Worm (Caenorhabditis elegans) whole organism, L2 larva: Measurements from ENCODE around the gene dsc-1.
A peak's percentile ranks its signal among the peaks of the same experiment; 100 is the strongest.

Experiments used
- C34F6.9 ChIP-seq: fragments of 150-350 bp; optimal IDR thresholded peaks from 2 replicates; lab custom pipeline; 2014; ENCODE audit warnings: missing biosample characterization, missing genetic modification characterization
- F13H6.1 ChIP-seq: sonication (generic microtip); optimal IDR thresholded peaks from 2 replicates; lab custom pipeline; 2016; ENCODE audit warnings: missing genetic modification characterization, missing compliant biosample characterization
- R02D3.7 ChIP-seq: fragments of 150-350 bp; optimal IDR thresholded peaks from 2 replicates; lab custom pipeline; 2014; ENCODE audit warnings: missing biosample characterization, missing genetic modification characterization
- ZK546.5 ChIP-seq: sonication (generic microtip); optimal IDR thresholded peaks from 2 replicates; lab custom pipeline; 2017; ENCODE audit warnings: missing biosample characterization, missing genetic modification characterization
- blmp-1 ChIP-seq: sonication (generic microtip); optimal IDR thresholded peaks from 2 replicates; lab custom pipeline; 2017; ENCODE audit warnings: missing genetic modification characterization, mild to moderate bottlenecking, missing compliant biosample characterization, antibody characterized with exemption, moderate library complexity; ENCODE audit not compliant: insufficient read depth
- ceh-82 ChIP-seq: fragments of 150-350 bp; optimal IDR thresholded peaks from 2 replicates; lab custom pipeline; 2014; ENCODE audit warnings: missing biosample characterization, missing genetic modification characterization
- dmd-4 ChIP-seq: sonication (generic microtip); optimal IDR thresholded peaks from 2 replicates; lab custom pipeline; 2017; ENCODE audit warnings: missing biosample characterization, missing genetic modification characterization
- egl-27 ChIP-seq: sonication (generic microtip); optimal IDR thresholded peaks from 3 replicates; lab custom pipeline; 2017; ENCODE audit warnings: missing biosample characterization, missing genetic modification reagents, missing genetic modification characterization
- elt-1 ChIP-seq: fragments of 150-350 bp; optimal IDR thresholded peaks from 2 replicates; lab custom pipeline; 2014; ENCODE audit warnings: missing biosample characterization, missing genetic modification characterization
- elt-3 ChIP-seq: sonication (generic microtip); optimal IDR thresholded peaks from 2 replicates; lab custom pipeline; 2017; ENCODE audit warnings: missing biosample characterization, missing genetic modification characterization
- fos-1 ChIP-seq: fragments of 150-350 bp; optimal IDR thresholded peaks from 2 replicates; lab custom pipeline; 2014; ENCODE audit warnings: missing biosample characterization, missing genetic modification characterization
- gmeb-1 ChIP-seq: fragments of 150-350 bp; optimal IDR thresholded peaks from 2 replicates; lab custom pipeline; 2014; ENCODE audit warnings: missing biosample characterization, missing genetic modification characterization
- lin-13 ChIP-seq: fragments of 150-350 bp; optimal IDR thresholded peaks from 2 replicates; lab custom pipeline; 2014; ENCODE audit warnings: missing biosample characterization, missing genetic modification reagents, missing genetic modification characterization
- lin-39 ChIP-seq: fragments of 150-350 bp; optimal IDR thresholded peaks from 2 replicates; lab custom pipeline; 2014; ENCODE audit warnings: missing biosample characterization, missing genetic modification reagents, missing genetic modification characterization
- lsy-2 ChIP-seq, 2 experiments: fragments of 150-350 bp in 1 of 2; sonication (generic microtip) in 1 of 2; optimal IDR thresholded peaks; 2 replicates each; lab custom pipeline; 2014 to 2017; ENCODE audit warnings: missing biosample characterization in 2 of 2, missing genetic modification characterization in 2 of 2
- mab-5 ChIP-seq: fragments of 150-350 bp; optimal IDR thresholded peaks from 2 replicates; lab custom pipeline; 2014; ENCODE audit warnings: missing biosample characterization, missing genetic modification characterization
- mbf-1 ChIP-seq: sonication (generic microtip); optimal IDR thresholded peaks from 2 replicates; lab custom pipeline; 2017; ENCODE audit warnings: missing biosample characterization, missing genetic modification characterization
- nhr-10 ChIP-seq: sonication (generic microtip); optimal IDR thresholded peaks from 2 replicates; lab custom pipeline; 2017; ENCODE audit warnings: missing biosample characterization, missing genetic modification characterization
- nhr-11 ChIP-seq: fragments of 150-350 bp; optimal IDR thresholded peaks from 2 replicates; lab custom pipeline; 2014; ENCODE audit warnings: missing biosample characterization, missing genetic modification characterization
- nhr-129 ChIP-seq: fragments of 150-350 bp; optimal IDR thresholded peaks from 2 replicates; lab custom pipeline; 2014; ENCODE audit warnings: missing biosample characterization, missing genetic modification characterization
- nhr-21 ChIP-seq: fragments of 150-350 bp; optimal IDR thresholded peaks from 2 replicates; lab custom pipeline; 2014; ENCODE audit warnings: missing biosample characterization, missing genetic modification characterization
- nhr-237 ChIP-seq: fragments of 150-350 bp; optimal IDR thresholded peaks from 2 replicates; lab custom pipeline; 2014; ENCODE audit warnings: missing biosample characterization, missing genetic modification characterization
- nhr-25 ChIP-seq: fragments of 150-350 bp; sonication (generic microtip); optimal IDR thresholded peaks from 3 replicates; lab custom pipeline; 2014; ENCODE audit warnings: missing biosample characterization, missing genetic modification characterization
- nhr-77 ChIP-seq: fragments of 150-350 bp; optimal IDR thresholded peaks from 2 replicates; lab custom pipeline; 2014; ENCODE audit warnings: missing biosample characterization, missing genetic modification characterization
- peb-1 ChIP-seq: fragments of 150-350 bp; optimal IDR thresholded peaks from 2 replicates; lab custom pipeline; 2014; ENCODE audit warnings: missing biosample characterization, missing genetic modification characterization
- sma-3 ChIP-seq: sonication (generic microtip); optimal IDR thresholded peaks from 2 replicates; lab custom pipeline; 2016; ENCODE audit warnings: missing genetic modification reagents, missing genetic modification characterization, missing compliant biosample characterization
- sma-9 ChIP-seq, 2 experiments: fragments of 150-350 bp in 1 of 2; sonication (generic microtip) in 1 of 2; optimal IDR thresholded peaks; 2 replicates each; lab custom pipeline; 2014 to 2016; ENCODE audit warnings: missing genetic modification characterization in 2 of 2, mild to moderate bottlenecking in 1 of 2, missing biosample characterization in 1 of 2, missing compliant biosample characterization in 1 of 2, missing genetic modification reagents in 1 of 2, moderate library complexity in 1 of 2
- snpc-4 ChIP-seq: fragments of 150-350 bp; optimal IDR thresholded peaks from 2 replicates; lab custom pipeline; 2014; ENCODE audit warnings: missing biosample characterization, missing genetic modification characterization
- ztf-1 ChIP-seq: fragments of 200-800 bp; sonication (Bioruptor generic); conservative IDR thresholded peaks from 2 replicates; pipeline ENCODE4 v1.3.6; 2022; ENCODE audit warnings: missing genetic modification characterization, missing compliant biosample characterization
- ztf-4 ChIP-seq: fragments of 150-350 bp; optimal IDR thresholded peaks from 2 replicates; lab custom pipeline; 2014; ENCODE audit warnings: missing biosample characterization, missing genetic modification characterization

dsc-1 gene

ce11 chrX:15075170-15075569 is 40.5 kb upstream of the dsc-1 start:
- no peak for TF ChIP-seq nhr-10 (tag; lab: Kevin White, UChicago)

ce11 chrX:15073479-15073878 is 38.8 kb upstream of the dsc-1 start:
- TF ChIP-seq ztf-1 (no peak), sma-9 (GFP tag; optimal IDR thresholded peaks at IDR 0.05; lab: Kevin White, UChicago) (no peak), sma-9 (tag; optimal IDR thresholded peaks at IDR 0.05; lab: Kevin White, UChicago) (no peak), lsy-2 (tag; optimal IDR thresholded peaks at IDR 0.05; lab: Kevin White, UChicago) (no peak), R02D3.7 (no peak), snpc-4 (peak; percentile 62)

- TF ChIP-seq nhr-25 (tag; lab: Kevin White, UChicago) (peak; percentile 68), gmeb-1 (no peak), nhr-11 (tag; lab: Kevin White, UChicago) (no peak), lin-13 (GFP tag; lab: Kevin White, UChicago) (no peak), dmd-4 (tag; lab: Kevin White, UChicago) (no peak), sma-3 (GFP tag; lab: Kevin White, UChicago) (peak; percentile 68), blmp-1 (tag; lab: Kevin White, UChicago) (peak; percentile 92), nhr-21 (tag; lab: Kevin White, UChicago) (peak; percentile 60), nhr-77 (tag; lab: Kevin White, UChicago) (no peak), elt-3 (no peak), C34F6.9 (tag; lab: Kevin White, UChicago) (no peak), mbf-1 (tag; lab: Kevin White, UChicago) (no peak), ceh-82 (tag; lab: Kevin White, UChicago) (no peak), fos-1 (tag; lab: Kevin White, UChicago) (no peak), sma-9 (GFP tag; optimal IDR thresholded peaks at IDR 0.05; lab: Kevin White, UChicago) (peak; percentile 65), sma-9 (tag; optimal IDR thresholded peaks at IDR 0.05; lab: Kevin White, UChicago) (no peak)
Observed at ce11 chrX:15072877-15073276, 38.2 kb upstream of the dsc-1 start.

- TF ChIP-seq peb-1 (tag; lab: Kevin White, UChicago) (no peak), nhr-25 (tag; lab: Kevin White, UChicago) (no peak)
Observed at ce11 chrX:15070137-15070536, 35.5 kb upstream of the dsc-1 start.

- no peak for TF ChIP-seq elt-1
- TF ChIP-seq nhr-10 (tag; lab: Kevin White, UChicago): no peak
- no peak for TF ChIP-seq ztf-4 (tag; lab: Kevin White, UChicago)
- no peak for TF ChIP-seq sma-3 (GFP tag; lab: Kevin White, UChicago)
- TF ChIP-seq F13H6.1: no peak
- TF ChIP-seq nhr-129 (tag; lab: Kevin White, UChicago): no peak
- no peak for TF ChIP-seq nhr-77 (tag; lab: Kevin White, UChicago)
- TF ChIP-seq mab-5 (tag; lab: Kevin White, UChicago): no peak
- TF ChIP-seq blmp-1 (tag; lab: Kevin White, UChicago): no peak
- no peak for TF ChIP-seq mbf-1 (tag; lab: Kevin White, UChicago)
- no peak for TF ChIP-seq nhr-11 (tag; lab: Kevin White, UChicago)
- TF ChIP-seq lin-39: no peak
Observed at ce11 chrX:15069242-15069641, 34.6 kb upstream of the dsc-1 start, which contains the start of gene mam-6. mam-6 (minus strand) TSS chrX:15069342.

- TF ChIP-seq ceh-82 (tag; lab: Kevin White, UChicago) (no peak), elt-1 (no peak), ztf-4 (tag; lab: Kevin White, UChicago) (no peak), gmeb-1 (no peak), ZK546.5 (tag; lab: Kevin White, UChicago) (no peak), lin-13 (GFP tag; lab: Kevin White, UChicago) (no peak), sma-9 (GFP tag; optimal IDR thresholded peaks at IDR 0.05; lab: Kevin White, UChicago) (no peak), sma-9 (tag; optimal IDR thresholded peaks at IDR 0.05; lab: Kevin White, UChicago) (no peak), elt-3 (no peak), egl-27 (tag; lab: Kevin White, UChicago) (no peak), ztf-1 (no peak), nhr-237 (tag; lab: Kevin White, UChicago) (no peak), nhr-25 (tag; lab: Kevin White, UChicago) (no peak)
Observed at ce11 chrX:15060303-15060702, 25.7 kb upstream of the dsc-1 start, which contains the start of gene fbxa-96. fbxa-96 (minus strand) TSS chrX:15060403.
